Fruit fly (Drosophila melanogaster) whole organism, embryonic: ENCODE data around the gene Grx5.

Experiments used
- Abd-B ChIP-seq: fragments of 200-800 bp; sonication (Bioruptor generic); optimal IDR thresholded peaks from 2 replicates; lab custom pipeline; 2018; ENCODE audit warnings: missing biosample characterization, mild to moderate bottlenecking, missing genetic modification characterization, moderate library complexity
- Atf6 ChIP-seq: fragments of 200-800 bp; sonication (Bioruptor generic); IDR thresholded peaks from 2 replicates; pipeline ENCODE4 v1.3.6; 2022; ENCODE audit warnings: missing biosample characterization, missing genetic modification characterization
- CG10321 ChIP-seq: fragments of 200-800 bp; sonication (Bioruptor generic); IDR thresholded peaks from 2 replicates; pipeline ENCODE4 v1.3.6; 2022; ENCODE audit warnings: missing biosample characterization, missing genetic modification characterization
- CG11085 ChIP-seq: fragments of 200-800 bp; sonication (Bioruptor generic); IDR thresholded peaks from 2 replicates; pipeline ENCODE4 v1.3.6; 2022; ENCODE audit warnings: missing biosample characterization, missing genetic modification characterization
- CG11247 ChIP-seq: fragments of 200-800 bp; sonication (Bioruptor generic); IDR thresholded peaks from 2 replicates; pipeline ENCODE4 v1.3.6; 2022; ENCODE audit warnings: missing biosample characterization, missing genetic modification characterization
- CG11398 ChIP-seq: fragments of 200-800 bp; sonication (Bioruptor generic); optimal IDR thresholded peaks from 2 replicates; lab custom pipeline; 2016; ENCODE audit warnings: missing biosample characterization, missing genetic modification characterization
- CG11723 ChIP-seq: fragments of 200-800 bp; sonication (Bioruptor generic); optimal IDR thresholded peaks from 2 replicates; lab custom pipeline; 2017; ENCODE audit warnings: missing biosample characterization, mild to moderate bottlenecking, missing genetic modification characterization
- CG1233 ChIP-seq: fragments of 200-800 bp; sonication (Bioruptor generic); optimal IDR thresholded peaks from 4 replicates; lab custom pipeline; 2018; ENCODE audit warnings: missing biosample characterization, mild to moderate bottlenecking, missing genetic modification characterization
- CG14667 ChIP-seq: fragments of 200-800 bp; sonication (Bioruptor generic); IDR thresholded peaks from 2 replicates; pipeline ENCODE4 v1.3.6; 2022; ENCODE audit warnings: missing biosample characterization, missing genetic modification characterization
- CG14710 ChIP-seq: fragments of 200-800 bp; sonication (Bioruptor generic); optimal IDR thresholded peaks from 3 replicates; lab custom pipeline; 2019; ENCODE audit warnings: missing biosample characterization, mild to moderate bottlenecking, missing genetic modification characterization, moderate library complexity
- CG16779 ChIP-seq: fragments of 200-800 bp; sonication (Bioruptor generic); IDR thresholded peaks from 2 replicates; pipeline ENCODE4 v1.3.6; 2022; ENCODE audit warnings: missing biosample characterization, missing genetic modification characterization
- CG16813 ChIP-seq: fragments of 200-800 bp; sonication (Bioruptor generic); IDR thresholded peaks from 3 replicates; pipeline ENCODE4 v1.3.6; 2022; ENCODE audit warnings: missing biosample characterization, missing genetic modification characterization; ENCODE audit not compliant: partially characterized antibody
- CG16815 ChIP-seq: fragments of 200-800 bp; sonication (Bioruptor generic); optimal IDR thresholded peaks from 3 replicates; lab custom pipeline; 2017; ENCODE audit warnings: missing biosample characterization, mild to moderate bottlenecking, missing genetic modification characterization
- CG2875 ChIP-seq: fragments of 200-800 bp; sonication (Bioruptor generic); optimal IDR thresholded peaks from 2 replicates; lab custom pipeline; 2017; ENCODE audit warnings: missing biosample characterization, mild to moderate bottlenecking, missing genetic modification characterization, missing genetic modification reagents
- CG4360 ChIP-seq: fragments of 200-800 bp; sonication (Bioruptor generic); IDR thresholded peaks from 2 replicates; pipeline ENCODE4 v1.3.6; 2022; ENCODE audit warnings: missing biosample characterization, missing genetic modification characterization
- CG4617 ChIP-seq: fragments of 200-800 bp; sonication (Bioruptor generic); optimal IDR thresholded peaks from 3 replicates; lab custom pipeline; 2016; ENCODE audit warnings: missing biosample characterization, missing genetic modification characterization, borderline replicate concordance
- CG4730 ChIP-seq: fragments of 200-800 bp; sonication (Bioruptor generic); IDR thresholded peaks from 2 replicates; pipeline ENCODE4 v1.3.6; 2022; ENCODE audit warnings: missing biosample characterization, missing genetic modification characterization
- CkIIα-i1 ChIP-seq: fragments of 200-800 bp; sonication (Bioruptor generic); IDR thresholded peaks from 2 replicates; pipeline ENCODE4 v1.3.6; 2022; ENCODE audit warnings: missing biosample characterization, missing genetic modification characterization
- Dbx ChIP-seq: fragments of 200-800 bp; sonication (Bioruptor generic); IDR thresholded peaks from 3 replicates; pipeline ENCODE4 v1.3.6; 2022; ENCODE audit warnings: missing biosample characterization, missing genetic modification characterization
- Ets97D ChIP-seq: fragments of 200-800 bp; sonication (Bioruptor generic); optimal IDR thresholded peaks from 3 replicates; lab custom pipeline; 2016; ENCODE audit warnings: missing biosample characterization, missing genetic modification characterization
- GATAe ChIP-seq: fragments of 200-800 bp; sonication (Bioruptor generic); conservative IDR thresholded peaks from 2 replicates; pipeline ENCODE4 v1.3.6; 2022; ENCODE audit warnings: missing biosample characterization, missing genetic modification characterization
- Hmx ChIP-seq: fragments of 200-800 bp; sonication (Bioruptor generic); optimal IDR thresholded peaks from 2 replicates; lab custom pipeline; 2016; ENCODE audit warnings: missing biosample characterization, missing genetic modification characterization
- Med ChIP-seq: fragments of 200-800 bp; sonication (Bioruptor generic); peaks from one replicate; lab custom pipeline; 2016; ENCODE audit warnings: missing biosample characterization, missing genetic modification characterization, mild to moderate bottlenecking, inconsistent platforms, moderate library complexity
- Nf-YA ChIP-seq: fragments of 200-800 bp; sonication (Bioruptor generic); IDR thresholded peaks from 2 replicates; pipeline ENCODE4 v1.3.6; 2022; ENCODE audit warnings: missing biosample characterization, missing genetic modification characterization
- Nf-YC ChIP-seq: fragments of 200-800 bp; optimal IDR thresholded peaks from 3 replicates; lab custom pipeline; 2019; ENCODE audit warnings: missing biosample characterization, mild to moderate bottlenecking, missing genetic modification characterization, moderate library complexity
- Opbp ChIP-seq: fragments of 200-800 bp; sonication (Bioruptor generic); IDR thresholded peaks from 3 replicates; pipeline ENCODE4 v1.3.6; 2022; ENCODE audit warnings: missing biosample characterization, missing genetic modification characterization; ENCODE audit not compliant: partially characterized antibody
- PHDP ChIP-seq: fragments of 200-800 bp; sonication (Bioruptor generic); optimal IDR thresholded peaks from 3 replicates; lab custom pipeline; 2018; ENCODE audit warnings: missing biosample characterization, mild to moderate bottlenecking, missing genetic modification characterization, moderate library complexity
- Ssrp ChIP-seq: fragments of 200-800 bp; sonication (Bioruptor generic); optimal IDR thresholded peaks from 2 replicates; lab custom pipeline; 2018; ENCODE audit warnings: missing biosample characterization, mild to moderate bottlenecking, missing genetic modification characterization, moderate library complexity
- Vsx1 ChIP-seq: fragments of 200-800 bp; sonication (Bioruptor generic); optimal IDR thresholded peaks from 2 replicates; lab custom pipeline; 2017; ENCODE audit warnings: missing biosample characterization, mild to moderate bottlenecking, missing genetic modification characterization, missing genetic modification reagents
- bbx ChIP-seq: fragments of 200-800 bp; sonication (Bioruptor generic); IDR thresholded peaks from 2 replicates; pipeline ENCODE4 v1.3.6; 2022; ENCODE audit warnings: missing biosample characterization, missing genetic modification characterization; ENCODE audit not compliant: partially characterized antibody
- ci ChIP-seq: fragments of 200-800 bp; sonication (Bioruptor generic); IDR thresholded peaks from 3 replicates; pipeline ENCODE4 v1.3.6; 2022; ENCODE audit warnings: missing biosample characterization, missing genetic modification characterization
- corto ChIP-seq: fragments of 200-800 bp; sonication (Bioruptor generic); optimal IDR thresholded peaks from 2 replicates; lab custom pipeline; 2016; ENCODE audit warnings: missing biosample characterization, mild to moderate bottlenecking, missing genetic modification characterization, moderate library complexity
- crp ChIP-seq, 2 experiments: fragments of 200-800 bp; sonication (Bioruptor generic); optimal IDR thresholded peaks; 2 replicates in 1 of 2; 3 replicates in 1 of 2; lab custom pipeline; 2017; ENCODE audit warnings: missing biosample characterization in 2 of 2, missing genetic modification characterization in 2 of 2, mild to moderate bottlenecking in 1 of 2, moderate library complexity in 1 of 2
- eyg ChIP-seq: fragments of 200-800 bp; sonication (Bioruptor generic); optimal IDR thresholded peaks from 3 replicates; lab custom pipeline; 2016; ENCODE audit warnings: missing biosample characterization, missing genetic modification characterization
- gt ChIP-seq: fragments of 200-800 bp; sonication (Bioruptor generic); IDR thresholded peaks from 2 replicates; pipeline ENCODE4 v1.3.6; 2022; ENCODE audit warnings: missing biosample characterization, missing genetic modification characterization
- insv ChIP-seq, 2 experiments: fragments of 200-800 bp; sonication (Bioruptor generic); optimal IDR thresholded peaks; 3 replicates each; lab custom pipeline; 2016 to 2018; ENCODE audit warnings: missing biosample characterization in 2 of 2, missing genetic modification characterization in 2 of 2
- jigr1 ChIP-seq: fragments of 200-800 bp; sonication (Bioruptor generic); IDR thresholded peaks from 3 replicates; pipeline ENCODE4 v1.3.6; 2022; ENCODE audit warnings: missing biosample characterization, missing genetic modification characterization
- mam ChIP-seq: fragments of 200-800 bp; sonication (Bioruptor generic); optimal IDR thresholded peaks from 3 replicates; lab custom pipeline; 2016; ENCODE audit warnings: missing biosample characterization, missing genetic modification characterization
- mld ChIP-seq: fragments of 200-800 bp; sonication (Bioruptor generic); IDR thresholded peaks from 3 replicates; pipeline ENCODE4 v1.3.6; 2022; ENCODE audit warnings: missing biosample characterization, missing genetic modification characterization; ENCODE audit not compliant: partially characterized antibody
- nerfin-2 ChIP-seq: fragments of 200-800 bp; sonication (Bioruptor generic); IDR thresholded peaks from 2 replicates; pipeline ENCODE4 v1.3.6; 2022; ENCODE audit warnings: missing biosample characterization, missing genetic modification characterization; ENCODE audit not compliant: partially characterized antibody
- p53 ChIP-seq: fragments of 200-800 bp; sonication (Bioruptor generic); optimal IDR thresholded peaks from 2 replicates; lab custom pipeline; 2016; ENCODE audit warnings: missing biosample characterization, missing genetic modification characterization
- sim ChIP-seq: fragments of 200-800 bp; sonication (Bioruptor generic); IDR thresholded peaks from 2 replicates; pipeline ENCODE4 v1.3.6; 2022; ENCODE audit warnings: missing biosample characterization, missing genetic modification characterization
- sqz ChIP-seq: fragments of 200-800 bp; sonication (Bioruptor generic); optimal IDR thresholded peaks from 3 replicates; lab custom pipeline; 2018; ENCODE audit warnings: missing biosample characterization, mild to moderate bottlenecking, missing genetic modification characterization
- sr ChIP-seq: fragments of 200-800 bp; sonication (Bioruptor generic); IDR thresholded peaks from 3 replicates; pipeline ENCODE4 v1.3.6; 2022; ENCODE audit warnings: missing biosample characterization, missing genetic modification characterization
- stwl ChIP-seq: fragments of 200-800 bp; sonication (Bioruptor generic); optimal IDR thresholded peaks from 3 replicates; lab custom pipeline; 2018; ENCODE audit warnings: missing biosample characterization, mild to moderate bottlenecking, missing genetic modification characterization, moderate library complexity
- tin ChIP-seq: fragments of 200-800 bp; sonication (Bioruptor generic); optimal IDR thresholded peaks from 3 replicates; lab custom pipeline; 2016; ENCODE audit warnings: missing biosample characterization, missing genetic modification characterization
- toy ChIP-seq: fragments of 200-800 bp; sonication (Bioruptor generic); IDR thresholded peaks from 2 replicates; pipeline ENCODE4 v1.3.6; 2022; ENCODE audit warnings: missing biosample characterization, missing genetic modification characterization
- unpg ChIP-seq: fragments of 200-800 bp; sonication (Bioruptor generic); optimal IDR thresholded peaks from 3 replicates; lab custom pipeline; 2018; ENCODE audit warnings: missing biosample characterization, mild to moderate bottlenecking, missing genetic modification characterization, moderate library complexity
- vfl ChIP-seq: fragments of 200-800 bp; sonication (Bioruptor generic); optimal IDR thresholded peaks from 2 replicates; lab custom pipeline; 2016; ENCODE audit warnings: missing biosample characterization, missing genetic modification characterization
- z ChIP-seq: fragments of 200-800 bp; sonication (Bioruptor generic); IDR thresholded peaks from 3 replicates; pipeline ENCODE4 v1.3.6; 2022; ENCODE audit warnings: missing biosample characterization, missing genetic modification characterization

Grx5 gene

dm6 chrX:14832562-14833303 lies 5.3 kb downstream of the Grx5 start, which contains the start of gene CG14411 (continued):
- TF ChIP-seq Ssrp (tag; lab: Kevin White, UChicago) (no peak), CG16813 (peak; percentile 18; the same call in 1 of the 3 replicates), Nf-YC (no peak), Opbp (GFP tag; lab: Robert Waterston, UW) (peak; percentile 47; the same call in 1 of the 3 replicates), CG1233 (GFP tag; lab: Kevin White, UChicago) (no peak), CG14667 (GFP tag; lab: Robert Waterston, UW) (no peak), CG16815 (GFP tag; lab: Kevin White, UChicago) (no peak), Vsx1 (GFP tag; lab: Kevin White, UChicago) (no peak), CG11085 (no peak), GATAe (GFP tag; lab: Robert Waterston, UW) (no peak), ci (no peak), CG14710 (peak; percentile 67), eyg (GFP tag; lab: Kevin White, UChicago) (no peak), CG4360 (GFP tag; lab: Robert Waterston, UW) (peak; percentile 58), p53 (GFP tag; lab: Kevin White, UChicago) (peak; percentile 10), CG11723 (GFP tag; lab: Kevin White, UChicago) (no peak), bbx (GFP tag; lab: Robert Waterston, UW) (no peak), CG11247 (GFP tag; lab: Robert Waterston, UW) (no peak), mld (GFP tag; lab: Robert Waterston, UW) (no peak), Med (peak; percentile 80), CG4730 (GFP tag; lab: Robert Waterston, UW) (no peak), corto (GFP tag; lab: Kevin White, UChicago) (no peak), crp (GFP tag; optimal IDR thresholded peaks at IDR 0.05; lab: Kevin White, UChicago) (no peak), z (no peak), toy (GFP tag; lab: Robert Waterston, UW) (no peak), Abd-B (GFP tag; lab: Kevin White, UChicago) (no peak), unpg (GFP tag; lab: Kevin White, UChicago) (no peak), tin (GFP tag; lab: Kevin White, UChicago) (no peak), gt (GFP tag; lab: Robert Waterston, UW) (no peak), jigr1 (GFP tag; lab: Robert Waterston, UW) (no peak), CG2875 (GFP tag; lab: Kevin White, UChicago) (no peak), Hmx (GFP tag; lab: Kevin White, UChicago) (no peak), Dbx (GFP tag; lab: Robert Waterston, UW) (no peak), sim (GFP tag; lab: Robert Waterston, UW) (no peak), CG11398 (no peak), CkIIα-i1 (no peak), sqz (no peak), Atf6 (GFP tag; lab: Robert Waterston, UW) (no peak), vfl (GFP tag; lab: Kevin White, UChicago) (no peak), mam (GFP tag; lab: Kevin White, UChicago) (no peak), CG10321 (GFP tag; lab: Robert Waterston, UW) (no peak), insv (GFP tag; optimal IDR thresholded peaks at IDR 0.05; lab: Kevin White, UChicago) (peak in 1 of 2 experiments; percentile 11), PHDP (tag; lab: Kevin White, UChicago) (no peak), CG16779 (GFP tag; lab: Robert Waterston, UW) (no peak), sr (GFP tag; lab: Robert Waterston, UW) (no peak), nerfin-2 (GFP tag; lab: Robert Waterston, UW) (no peak), stwl (tag; lab: Kevin White, UChicago) (peak; percentile 81), Nf-YA (no peak), CG4617 (peak; percentile 8), Ets97D (GFP tag; lab: Kevin White, UChicago) (peak; percentile 53)
